Worm (Caenorhabditis elegans) whole organism, L1 larva: ENCODE results near the gene ndub-8.

ENCODE experiments used
- ama-1 ChIP-seq: fragments of 150-350 bp; optimal IDR thresholded peaks from 2 replicates; lab custom pipeline; 2014
- ceh-63 ChIP-seq: fragments of 200-800 bp; sonication (Bioruptor generic); optimal IDR thresholded peaks from 2 replicates; lab custom pipeline; 2018; ENCODE audit warnings: mild to moderate bottlenecking, missing genetic modification characterization, missing compliant biosample characterization
- ces-1 ChIP-seq: fragments of 150-350 bp; optimal IDR thresholded peaks from 2 replicates; lab custom pipeline; 2014; ENCODE audit warnings: missing biosample characterization, missing genetic modification reagents, missing genetic modification characterization
- dpl-1 ChIP-seq, 3 experiments: fragments of 150-350 bp in 2 of 3; sonication (generic microtip) in 1 of 3; optimal IDR thresholded peaks; 2 replicates each; lab custom pipeline; 2014 to 2017; ENCODE audit warnings: missing biosample characterization in 3 of 3, missing genetic modification characterization in 3 of 3, missing genetic modification reagents in 3 of 3
- egl-27 ChIP-seq, 2 experiments: fragments of 150-350 bp in 1 of 2; sonication (generic microtip); optimal IDR thresholded peaks; 3 replicates each; lab custom pipeline; 2017 to 2018; ENCODE audit warnings: missing biosample characterization in 2 of 2, missing genetic modification characterization in 2 of 2, missing genetic modification reagents in 2 of 2
- fkh-10 ChIP-seq: sonication (generic microtip); optimal IDR thresholded peaks from 2 replicates; lab custom pipeline; 2017; ENCODE audit warnings: missing biosample characterization, missing genetic modification reagents, missing genetic modification characterization
- fos-1 ChIP-seq: fragments of 150-350 bp; optimal IDR thresholded peaks from 2 replicates; lab custom pipeline; 2014; ENCODE audit warnings: missing biosample characterization, missing genetic modification characterization
- lin-15B ChIP-seq: fragments of 150-350 bp; sonication (generic microtip); optimal IDR thresholded peaks from 3 replicates; lab custom pipeline; 2014; ENCODE audit warnings: missing biosample characterization, missing genetic modification characterization
- lin-39 ChIP-seq: fragments of 150-350 bp; optimal IDR thresholded peaks from 2 replicates; lab custom pipeline; 2014; ENCODE audit warnings: missing biosample characterization, missing genetic modification reagents, missing genetic modification characterization
- mep-1 ChIP-seq: fragments of 150-350 bp; optimal IDR thresholded peaks from 2 replicates; lab custom pipeline; 2014; ENCODE audit warnings: missing biosample characterization, missing genetic modification characterization
- pqm-1 ChIP-seq: sonication (generic microtip); optimal IDR thresholded peaks from 3 replicates; lab custom pipeline; 2017; ENCODE audit warnings: missing biosample characterization, missing genetic modification characterization
- sptf-1 ChIP-seq: fragments of 150-350 bp; optimal IDR thresholded peaks from 2 replicates; lab custom pipeline; 2014; ENCODE audit warnings: missing biosample characterization, missing genetic modification characterization
- ztf-11 ChIP-seq, 2 experiments: sonication (generic microtip); optimal IDR thresholded peaks; 2 replicates each; lab custom pipeline; 2016 to 2017; ENCODE audit warnings: missing genetic modification characterization in 2 of 2, missing biosample characterization in 1 of 2, missing compliant biosample characterization in 1 of 2

ce11 chrII:13899777-13900176, 27.1 kb downstream of the ndub-8 start:
- TF ChIP-seq ztf-11 (tag; optimal IDR thresholded peaks at IDR 0.05; lab: Kevin White, UChicago) = no peak
- TF ChIP-seq sptf-1 = no peak
- TF ChIP-seq ceh-63 (GFP tag; lab: Kevin White, UChicago) = no peak
- TF ChIP-seq lin-39 = no peak
- no peak for TF ChIP-seq ama-1 (lab: Kevin White, UChicago)
- TF ChIP-seq dpl-1 (GFP tag; optimal IDR thresholded peaks at IDR 0.05; lab: Kevin White, UChicago) = no peak
- TF ChIP-seq egl-27 (tag; optimal IDR thresholded peaks at IDR 0.05; lab: Kevin White, UChicago) = no peak
- no peak for TF ChIP-seq mep-1 (tag; lab: Kevin White, UChicago)
- no peak for TF ChIP-seq pqm-1 (tag; lab: Kevin White, UChicago)
- no peak for TF ChIP-seq lin-15B (tag; lab: Kevin White, UChicago)
- TF ChIP-seq fkh-10 (GFP tag; lab: Kevin White, UChicago) = no peak
- TF ChIP-seq fos-1 (tag; lab: Kevin White, UChicago) = no peak
- no peak for TF ChIP-seq ces-1
